Fruit fly (Drosophila melanogaster) whole organism, prepupa: Measurements from ENCODE around the gene CG2641.

ENCODE experiments used
- Blimp-1 ChIP-seq: fragments of 200-800 bp; sonication (Bioruptor generic); optimal IDR thresholded peaks from 3 replicates; lab custom pipeline; 2017; ENCODE audit warnings: missing biosample characterization, missing genetic modification characterization, mild to moderate bottlenecking, moderate library complexity, missing genetic modification reagents
- CG16779 ChIP-seq: fragments of 200-800 bp; sonication (Bioruptor generic); optimal IDR thresholded peaks from 3 replicates; lab custom pipeline; 2017; ENCODE audit warnings: missing biosample characterization, mild to moderate bottlenecking, missing genetic modification characterization
- CG3032 ChIP-seq: fragments of 200-800 bp; optimal IDR thresholded peaks from 2 replicates; lab custom pipeline; 2019; ENCODE audit warnings: missing biosample characterization, mild to moderate bottlenecking, missing genetic modification characterization, moderate library complexity
- CG6163 ChIP-seq: fragments of 200-800 bp; sonication (Bioruptor generic); IDR thresholded peaks from 3 replicates; pipeline ENCODE4 v1.3.6; 2022; ENCODE audit warnings: missing biosample characterization, missing genetic modification characterization
- CG6276 ChIP-seq: fragments of 200-800 bp; sonication (Bioruptor generic); optimal IDR thresholded peaks from 2 replicates; lab custom pipeline; 2017; ENCODE audit warnings: missing biosample characterization, mild to moderate bottlenecking, missing genetic modification characterization
- CG6792 ChIP-seq: fragments of 200-800 bp; sonication (Bioruptor generic); optimal IDR thresholded peaks from 3 replicates; lab custom pipeline; 2016; ENCODE audit warnings: missing biosample characterization, missing genetic modification characterization
- Eip93F ChIP-seq: fragments of 200-800 bp; sonication (Bioruptor generic); optimal IDR thresholded peaks from 2 replicates; lab custom pipeline; 2016; ENCODE audit warnings: missing biosample characterization, mild to moderate bottlenecking, missing genetic modification characterization
- Ets96B ChIP-seq: fragments of 200-800 bp; optimal IDR thresholded peaks from 2 replicates; lab custom pipeline; 2019; ENCODE audit warnings: missing biosample characterization, mild to moderate bottlenecking, missing genetic modification characterization, moderate library complexity
- Gug ChIP-seq: fragments of 200-800 bp; sonication (Bioruptor generic); IDR thresholded peaks from 2 replicates; pipeline ENCODE4 v1.3.6; 2022; ENCODE audit warnings: missing biosample characterization, missing genetic modification characterization
- dac ChIP-seq: fragments of 200-800 bp; sonication (Bioruptor generic); optimal IDR thresholded peaks from 2 replicates; lab custom pipeline; 2017; ENCODE audit warnings: missing biosample characterization, mild to moderate bottlenecking, missing genetic modification characterization
- fkh ChIP-seq: fragments of 200-800 bp; sonication (Bioruptor generic); optimal IDR thresholded peaks from 3 replicates; lab custom pipeline; 2017; ENCODE audit warnings: missing biosample characterization, mild to moderate bottlenecking, missing genetic modification characterization, moderate library complexity
- lz ChIP-seq: fragments of 200-800 bp; sonication (Bioruptor generic); optimal IDR thresholded peaks from 3 replicates; lab custom pipeline; 2016; ENCODE audit warnings: missing biosample characterization, missing genetic modification characterization
- net ChIP-seq: fragments of 200-800 bp; sonication (Bioruptor generic); optimal IDR thresholded peaks from 3 replicates; lab custom pipeline; 2016; ENCODE audit warnings: missing biosample characterization, missing genetic modification characterization

DNA sequence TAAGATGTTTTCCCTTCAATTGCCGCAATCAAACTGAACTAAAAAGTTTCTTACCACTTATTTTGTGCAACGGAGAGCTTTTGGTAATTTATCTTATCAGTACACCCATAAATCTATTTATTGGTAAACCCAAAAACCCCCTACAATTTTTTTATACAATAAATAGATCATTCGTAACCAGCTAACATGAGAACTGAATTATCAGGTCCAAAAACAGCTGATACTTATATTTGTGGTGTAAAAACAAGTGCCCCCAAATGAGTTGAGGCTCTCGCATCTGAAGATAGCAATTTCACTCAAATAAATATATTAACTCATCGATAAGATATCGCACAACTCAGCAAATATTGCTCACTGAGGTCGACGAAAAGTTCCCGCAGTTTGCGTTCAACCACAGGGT, 6.0 kb upstream of the CG2641 start, which contains the start of gene CG18748:
- no peak for TF ChIP-seq CG6276
- no peak for TF ChIP-seq CG6792 (GFP tag; lab: Kevin White, UChicago)
- TF ChIP-seq lz (GFP tag; lab: Kevin White, UChicago), result no peak
- TF ChIP-seq CG16779 (tag; lab: Kevin White, UChicago), result no peak
- no peak for TF ChIP-seq Eip93F (GFP tag; lab: Kevin White, UChicago)
- no peak for TF ChIP-seq net (GFP tag; lab: Kevin White, UChicago)
- no peak for TF ChIP-seq Gug
- TF ChIP-seq fkh (GFP tag; lab: Kevin White, UChicago), result peak; percentile 2
- no peak for TF ChIP-seq Blimp-1 (GFP tag; lab: Kevin White, UChicago)
- no peak for TF ChIP-seq CG6163
- TF ChIP-seq dac, result no peak
- no peak for TF ChIP-seq Ets96B (tag; lab: Kevin White, UChicago)
- no peak for TF ChIP-seq CG3032
